Worm (Caenorhabditis elegans): ENCODE data around the gene grp-1.
A peak's percentile ranks its signal among the peaks of the same experiment; 100 is the strongest.

The grp-1 gene

DNA sequence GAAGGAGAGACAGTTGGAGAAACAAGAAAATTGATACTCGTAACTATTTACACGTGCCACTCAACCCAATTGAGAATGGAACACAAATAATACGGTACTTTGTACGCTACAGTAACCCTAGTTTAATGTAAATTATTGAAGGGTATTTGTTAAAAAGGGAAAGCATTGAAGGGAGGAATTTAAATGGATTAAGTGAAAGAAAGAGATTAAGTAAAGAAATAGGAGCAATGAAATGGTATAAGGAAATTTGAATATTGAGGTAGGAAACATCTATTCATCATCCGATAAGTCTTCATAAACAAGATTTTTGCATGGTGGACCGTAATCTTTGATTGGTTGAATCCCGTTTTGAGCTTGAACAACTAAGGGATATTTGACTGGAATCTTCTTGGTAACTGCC lies 25.8 kb downstream of the grp-1 start:
- TF ChIP-seq zip-4 (GFP tag; optimal IDR thresholded peaks at IDR 0.05) (no peak), efl-1 (optimal IDR thresholded peaks at IDR 0.05) (no peak), efl-1 (GFP tag; optimal IDR thresholded peaks at IDR 0.05 in 1 of 2) (peak in 1 of 2 experiments; percentile 24)

DNA sequence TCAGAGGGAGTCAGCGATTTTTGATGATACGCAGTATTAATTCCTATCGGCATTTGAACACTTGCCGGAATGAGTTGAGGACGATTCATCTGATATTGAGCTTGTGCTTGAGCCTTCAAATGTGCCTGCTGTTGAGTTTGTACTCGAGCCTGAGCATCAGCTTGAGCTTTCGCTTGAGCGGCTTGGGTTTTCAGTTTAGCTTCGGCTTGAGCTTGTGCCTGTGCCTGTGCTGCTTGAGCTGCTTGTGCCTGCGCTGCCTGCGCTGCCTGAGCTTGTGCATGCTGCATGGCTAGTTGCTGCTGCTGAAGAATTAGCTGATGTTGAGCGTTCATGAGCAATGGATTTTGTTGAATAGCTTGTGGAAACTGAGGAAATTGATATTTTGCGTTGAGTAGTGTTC lies 30.4 kb downstream of the grp-1 start:
- no peak for TF ChIP-seq fkh-8 (tag; optimal IDR thresholded peaks at IDR 0.05)
- TF ChIP-seq jun-1 (tag; optimal IDR thresholded peaks at IDR 0.05): no peak
- no peak for TF ChIP-seq nhr-20 (tag; optimal IDR thresholded peaks at IDR 0.05)
- no peak for TF ChIP-seq ztf-11 (tag; optimal IDR thresholded peaks at IDR 0.05)
- TF ChIP-seq C04F5.9 (tag; optimal IDR thresholded peaks at IDR 0.05): no peak
- TF ChIP-seq nhr-12 (tag; optimal IDR thresholded peaks at IDR 0.05): no peak
- no peak for TF ChIP-seq aha-1 (tag; optimal IDR thresholded peaks at IDR 0.05)
- no peak for TF ChIP-seq pax-3 (tag; optimal IDR thresholded peaks at IDR 0.05)
- TF ChIP-seq snpc-4 (tag; optimal IDR thresholded peaks at IDR 0.05): no peak
- no peak for TF ChIP-seq nhr-90 (tag; optimal IDR thresholded peaks at IDR 0.05; ENCODE audit: poor library complexity)
- no peak for TF ChIP-seq unc-30 (tag; optimal IDR thresholded peaks at IDR 0.05)
- TF ChIP-seq irx-1 (tag; optimal IDR thresholded peaks at IDR 0.05): no peak
- no peak for TF ChIP-seq zag-1 (tag; optimal IDR thresholded peaks at IDR 0.05)
- no peak for TF ChIP-seq nhr-84 (tag; optimal IDR thresholded peaks at IDR 0.05)
- TF ChIP-seq ama-1 (optimal IDR thresholded peaks at IDR 0.05): no peak
- no peak for TF ChIP-seq fkh-10 (GFP tag; optimal IDR thresholded peaks at IDR 0.05)
- no peak for TF ChIP-seq ceh-88 (GFP tag; IDR thresholded peaks at IDR 0.05)

DNA sequence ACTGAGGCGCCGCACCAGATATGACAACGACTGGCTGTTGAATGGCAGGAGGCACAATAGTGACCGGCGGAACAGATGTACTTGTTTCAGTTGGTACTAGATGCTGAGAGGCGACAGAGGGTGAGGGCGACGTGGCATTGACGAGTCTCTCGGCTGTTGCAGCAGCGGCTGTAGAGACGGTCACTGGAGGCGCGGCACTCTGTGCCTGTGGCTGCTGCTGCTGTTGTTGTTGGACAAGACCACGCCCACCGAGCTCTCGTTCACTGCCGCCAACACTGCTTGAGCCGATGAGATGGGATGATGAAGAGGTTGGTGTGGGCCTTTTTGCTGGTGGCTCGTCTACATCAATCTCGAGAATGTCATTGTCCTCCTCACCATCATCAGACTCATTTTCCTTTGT lies 31.6 kb downstream of the grp-1 start:
- TF ChIP-seq fkh-10 (GFP tag; optimal IDR thresholded peaks at IDR 0.05) (no peak), sox-4 (tag; optimal IDR thresholded peaks at IDR 0.05) (no peak), lsy-2 (tag; optimal IDR thresholded peaks at IDR 0.05) (no peak), ceh-82 (tag; optimal IDR thresholded peaks at IDR 0.05) (no peak), lin-14 (GFP tag; optimal IDR thresholded peaks at IDR 0.05) (no peak), sup-37 (GFP tag; optimal IDR thresholded peaks at IDR 0.05) (no peak), rnt-1 (tag; optimal IDR thresholded peaks at IDR 0.05) (no peak), zag-1 (tag; optimal IDR thresholded peaks at IDR 0.05) (no peak), fkh-4 (tag; optimal IDR thresholded peaks at IDR 0.05; ENCODE audit: borderline replicate concordance) (no peak), ztf-4 (tag; optimal IDR thresholded peaks at IDR 0.05) (no peak)

DNA sequence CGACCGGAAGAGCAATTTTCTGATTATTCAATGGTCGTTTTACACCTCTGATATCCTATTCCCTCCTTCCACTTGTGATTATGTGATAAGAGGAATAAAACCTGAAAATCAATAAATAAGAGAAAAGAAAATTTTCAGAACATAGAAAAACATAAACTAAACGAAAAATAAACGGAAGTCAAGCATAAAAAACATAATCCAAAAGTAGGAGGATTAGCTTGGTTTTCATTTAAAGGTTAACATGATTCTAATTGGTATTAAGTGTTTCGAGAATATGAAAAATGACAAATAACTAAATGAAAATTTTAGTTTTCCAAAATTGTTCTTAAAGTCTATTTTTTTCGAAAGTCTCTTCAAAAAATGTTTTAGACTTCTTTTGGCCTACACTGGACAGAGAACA lies 35.6 kb downstream of the grp-1 start, which contains the start of gene gei-8:
Gene gei-8 (minus strand): TSS at position 101 of the 400 bp plus-strand sequence.
- TF ChIP-seq lin-15B (tag; optimal IDR thresholded peaks at IDR 0.05): no peak
- peak; percentile 38 for TF ChIP-seq dsc-1 (tag; optimal IDR thresholded peaks at IDR 0.05)

DNA sequence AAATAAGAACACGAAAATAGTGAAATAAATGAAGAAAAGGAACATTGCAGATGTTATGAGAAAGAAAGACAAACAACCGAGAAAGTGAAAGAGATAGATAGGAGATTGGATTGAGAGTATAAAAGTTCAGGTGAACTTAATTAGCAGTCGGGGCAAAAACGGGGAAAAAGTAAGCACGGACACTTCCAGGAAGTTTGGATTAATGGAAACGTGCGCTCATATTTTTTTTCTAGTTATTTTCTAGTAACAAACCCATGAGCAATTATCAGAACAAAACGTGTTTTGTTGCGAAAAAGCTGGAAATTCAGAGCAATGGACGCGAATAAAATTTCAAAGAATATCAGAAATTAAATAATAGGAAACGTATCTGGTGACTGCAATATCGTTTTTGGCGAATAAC lies 36.4 kb downstream of the grp-1 start:
- no peak for TF ChIP-seq hpl-2 (GFP tag; optimal IDR thresholded peaks at IDR 0.05)
- no peak for TF ChIP-seq snu-23 (GFP tag; optimal IDR thresholded peaks at IDR 0.05)
- TF ChIP-seq nhr-85 (tag): no peak
- TF ChIP-seq ztf-11 (tag; optimal IDR thresholded peaks at IDR 0.05): no peak
- TF ChIP-seq swsn-7 (tag; optimal IDR thresholded peaks at IDR 0.05): peak; percentile 2
- no peak for TF ChIP-seq ceh-90 (tag; optimal IDR thresholded peaks at IDR 0.05)
- no peak for TF ChIP-seq nhr-28 (tag; optimal IDR thresholded peaks at IDR 0.05)
- TF ChIP-seq nhr-77 (tag; optimal IDR thresholded peaks at IDR 0.05): no peak
- TF ChIP-seq dsc-1 (tag; optimal IDR thresholded peaks at IDR 0.05): peak; percentile 75
- no peak for TF ChIP-seq lin-35 (GFP tag; optimal IDR thresholded peaks at IDR 0.05)
- no peak for TF ChIP-seq lsy-2 (tag; optimal IDR thresholded peaks at IDR 0.05)
- TF ChIP-seq unc-86 (tag; optimal IDR thresholded peaks at IDR 0.05): no peak
- no peak for TF ChIP-seq ets-5 (GFP tag; IDR thresholded peaks at IDR 0.05)
- no peak for TF ChIP-seq mep-1 (tag; optimal IDR thresholded peaks at IDR 0.05)
- TF ChIP-seq unc-130 (tag; optimal IDR thresholded peaks at IDR 0.05): no peak
- TF ChIP-seq tlp-1 (tag; optimal IDR thresholded peaks at IDR 0.05): no peak
- TF ChIP-seq nhr-84 (tag; optimal IDR thresholded peaks at IDR 0.05): no peak
- TF ChIP-seq efl-1 (optimal IDR thresholded peaks at IDR 0.05): no peak
- peak in 1 of 2 experiments; percentile 51 for TF ChIP-seq efl-1 (GFP tag; optimal IDR thresholded peaks at IDR 0.05 in 1 of 2)
- no peak for TF ChIP-seq vab-15 (tag; optimal IDR thresholded peaks at IDR 0.05)
- TF ChIP-seq egl-13 (tag; optimal IDR thresholded peaks at IDR 0.05): no peak
- TF ChIP-seq hlh-4 (tag; optimal IDR thresholded peaks at IDR 0.05): peak; percentile 21
- TF ChIP-seq egl-27 (tag; optimal IDR thresholded peaks at IDR 0.05): no peak
- no peak for TF ChIP-seq ceh-88 (GFP tag; IDR thresholded peaks at IDR 0.05)
- no peak for TF ChIP-seq snpc-4 (tag; optimal IDR thresholded peaks at IDR 0.05)
- TF ChIP-seq unc-62 (GFP tag; optimal IDR thresholded peaks at IDR 0.05): no peak
- TF ChIP-seq sup-37 (GFP tag; optimal IDR thresholded peaks at IDR 0.05): no peak

Data from whole organism, L1 larva.